Worm (Caenorhabditis elegans): ENCODE data around the gene nstp-6.

DNA sequence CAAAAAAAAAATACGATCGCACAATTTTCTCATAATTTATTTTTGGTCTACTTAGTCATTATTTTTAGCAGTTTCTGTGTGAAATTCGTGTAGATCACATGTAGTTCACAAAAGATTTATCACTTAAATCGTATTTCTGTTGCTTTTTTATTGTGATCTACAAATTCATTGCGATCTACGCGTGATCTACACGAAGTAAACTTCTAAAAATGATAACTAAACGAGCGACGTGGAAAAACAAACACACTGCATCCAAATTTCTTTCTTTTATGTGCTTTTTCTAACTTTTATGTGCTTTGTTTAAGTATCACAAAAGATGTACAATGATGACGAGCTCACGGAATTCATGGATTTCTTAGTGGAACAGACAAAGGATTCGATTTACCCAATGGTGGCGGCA, 7.5 kb downstream of the nstp-6 start, which contains the start of gene B0212.3:
- no peak for TF ChIP-seq W03F9.2 (tag; optimal IDR thresholded peaks at IDR 0.05)
- no peak for TF ChIP-seq him-1 (tag; optimal IDR thresholded peaks at IDR 0.05)
- no peak for TF ChIP-seq dao-5 (tag; optimal IDR thresholded peaks at IDR 0.05)

Data from whole organism, L4/young adult.